Worm (Caenorhabditis elegans) whole organism, early embryonic: Measurements from ENCODE around the gene F55A11.4.

ENCODE experiments used
- aly-1 ChIP-seq: sonication (generic microtip); optimal IDR thresholded peaks from 2 replicates; lab custom pipeline; 2016; ENCODE audit warnings: missing genetic modification characterization, missing compliant biosample characterization
- ama-1 ChIP-seq: fragments of 150-350 bp; optimal IDR thresholded peaks from 2 replicates; lab custom pipeline; 2014
- flt-1 ChIP-seq: fragments of 200-800 bp; sonication (Bioruptor generic); IDR thresholded peaks from 2 replicates; pipeline ENCODE4 v1.3.6; 2022; ENCODE audit warnings: missing genetic modification characterization, missing compliant biosample characterization
- hmbx-1 ChIP-seq: sonication (generic microtip); optimal IDR thresholded peaks from 2 replicates; lab custom pipeline; 2016; ENCODE audit warnings: mild to moderate bottlenecking, missing genetic modification characterization, missing compliant biosample characterization
- scrt-1 ChIP-seq: fragments of 200-800 bp; sonication (Bioruptor generic); IDR thresholded peaks from 2 replicates; pipeline ENCODE4 v1.3.6; 2022; ENCODE audit warnings: missing genetic modification characterization, missing compliant biosample characterization
- sea-1 ChIP-seq: fragments of 200-800 bp; sonication (Bioruptor generic); conservative IDR thresholded peaks from 2 replicates; pipeline ENCODE4 v1.3.6; 2022; ENCODE audit warnings: missing genetic modification characterization, missing compliant biosample characterization

ce11 chrV:11725971-11726370, 44.3 kb upstream of the F55A11.4 start, which contains the start of gene daf-11:
- TF ChIP-seq sea-1 (GFP tag; lab: Robert Waterston, UW) (no peak), scrt-1 (GFP tag; lab: Robert Waterston, UW) (no peak), ama-1 (no peak), aly-1 (tag; lab: Kevin White, UChicago) (no peak), flt-1 (GFP tag; lab: Robert Waterston, UW) (no peak), hmbx-1 (no peak)
